Worm (Caenorhabditis elegans): ENCODE data around the gene F55A11.7.

DNA sequence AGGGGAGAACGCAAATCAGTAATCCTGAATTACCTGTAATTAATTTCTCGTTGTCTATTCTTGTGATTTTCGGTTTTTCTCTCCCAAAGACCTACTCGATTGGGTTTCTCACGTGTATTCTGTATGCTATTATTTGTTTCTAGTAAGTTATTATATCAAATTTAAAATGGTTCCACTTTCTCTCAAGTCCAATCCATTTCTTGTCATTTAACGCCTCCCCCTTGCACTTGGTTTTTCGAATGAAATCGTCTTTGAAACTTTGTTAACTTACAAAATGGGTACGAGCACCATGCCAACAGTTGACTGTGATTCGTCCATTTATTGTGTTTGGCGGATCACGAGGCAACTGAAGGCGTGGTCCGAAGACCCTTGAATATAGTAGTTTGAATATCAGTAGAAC lies 17.6 kb downstream of the F55A11.7 start:
- TF ChIP-seq med-1 (GFP tag; optimal IDR thresholded peaks at IDR 0.05; ENCODE audit: insufficient read depth) (no peak), ztf-29 (GFP tag; IDR thresholded peaks at IDR 0.05) (no peak)
